Fruit fly (Drosophila melanogaster) whole organism, wandering third instar larva: ENCODE data around the gene cav.
A peak's percentile ranks its signal among the peaks of the same experiment; 100 is the strongest.

Source experiments
- Abd-B ChIP-seq: fragments of >200 bp; optimal IDR thresholded peaks from 2 replicates; lab custom pipeline; 2017; ENCODE audit warnings: missing biosample characterization, missing genetic modification characterization
- CG32264 ChIP-seq: fragments of 200-800 bp; sonication (Bioruptor generic); optimal IDR thresholded peaks from 2 replicates; lab custom pipeline; 2016; ENCODE audit warnings: missing biosample characterization, missing genetic modification characterization
- CG9705 ChIP-seq: fragments of 200-800 bp; sonication (Bioruptor generic); optimal IDR thresholded peaks from 2 replicates; lab custom pipeline; 2018; ENCODE audit warnings: missing biosample characterization, mild to moderate bottlenecking, missing genetic modification characterization
- CrebA ChIP-seq: fragments of 200-800 bp; sonication (Bioruptor generic); optimal IDR thresholded peaks from 2 replicates; lab custom pipeline; 2016; ENCODE audit warnings: missing biosample characterization, mild to moderate bottlenecking, missing genetic modification characterization, borderline replicate concordance
- Dfd ChIP-seq: fragments of >200 bp; optimal IDR thresholded peaks from 2 replicates; lab custom pipeline; 2017; ENCODE audit warnings: missing biosample characterization, missing genetic modification characterization
- Dif ChIP-seq: fragments of 200-275, 200-300 bp; sonication (Bioruptor generic); optimal IDR thresholded peaks from 2 replicates; lab custom pipeline; 2018; ENCODE audit warnings: missing biosample characterization, missing genetic modification characterization; ENCODE audit not compliant: partially characterized antibody
- GATAd ChIP-seq: sonication (Bioruptor generic); optimal IDR thresholded peaks from 2 replicates; lab custom pipeline; 2016; ENCODE audit warnings: missing biosample characterization, missing genetic modification characterization
- Hnf4 ChIP-seq: fragments of 200-800 bp; sonication (Bioruptor generic); optimal IDR thresholded peaks from 2 replicates; lab custom pipeline; 2016; ENCODE audit warnings: missing biosample characterization, mild to moderate bottlenecking, missing genetic modification characterization
- Hr78 ChIP-seq: fragments of >200 bp; optimal IDR thresholded peaks from 2 replicates; lab custom pipeline; 2017; ENCODE audit warnings: missing biosample characterization, missing genetic modification characterization
- Hr83 ChIP-seq: fragments of 200-300 bp; sonication (Bioruptor generic); optimal IDR thresholded peaks from 2 replicates; lab custom pipeline; 2016; ENCODE audit warnings: missing biosample characterization, mild to moderate bottlenecking, missing genetic modification characterization, moderate library complexity; ENCODE audit not compliant: poor library complexity, severe bottlenecking
- Jra ChIP-seq: sonication (Bioruptor generic); optimal IDR thresholded peaks from 2 replicates; lab custom pipeline; 2016; ENCODE audit warnings: missing biosample characterization, missing genetic modification characterization
- Mio ChIP-seq: sonication (Bioruptor generic); optimal IDR thresholded peaks from 2 replicates; lab custom pipeline; 2016; ENCODE audit warnings: missing biosample characterization, missing genetic modification characterization
- Myc ChIP-seq: fragments of >200 bp; optimal IDR thresholded peaks from 2 replicates; lab custom pipeline; 2017
- N ChIP-seq: fragments of >200 bp; optimal IDR thresholded peaks from 2 replicates; lab custom pipeline; 2018; ENCODE audit warnings: missing biosample characterization, missing external identifiers, missing genetic modification characterization
- OdsH ChIP-seq: fragments of 200-800 bp; sonication (Bioruptor generic); optimal IDR thresholded peaks from 2 replicates; lab custom pipeline; 2016; ENCODE audit warnings: missing biosample characterization, mild to moderate bottlenecking, missing genetic modification characterization
- Rel ChIP-seq, 2 experiments: fragments of 200-800 bp; sonication (Bioruptor generic) in 1 of 2; optimal IDR thresholded peaks; 2 replicates in 1 of 2; 3 replicates in 1 of 2; lab custom pipeline; 2016 to 2019; ENCODE audit warnings: mild to moderate bottlenecking in 2 of 2, missing biosample characterization in 2 of 2, missing genetic modification characterization in 2 of 2, moderate library complexity in 1 of 2
- Sp1 ChIP-seq: fragments of 200-800 bp; sonication (Bioruptor generic); optimal IDR thresholded peaks from 3 replicates; lab custom pipeline; 2019; ENCODE audit warnings: missing biosample characterization, mild to moderate bottlenecking, missing genetic modification characterization, moderate library complexity
- Vsx2 ChIP-seq: fragments of 200-300, 225-300 bp; sonication (Bioruptor generic); optimal IDR thresholded peaks from 2 replicates; lab custom pipeline; 2018; ENCODE audit warnings: missing biosample characterization, missing genetic modification characterization; ENCODE audit not compliant: partially characterized antibody
- br ChIP-seq: fragments of 200-800 bp; sonication (Bioruptor generic); optimal IDR thresholded peaks from 2 replicates; lab custom pipeline; 2016; ENCODE audit warnings: missing biosample characterization, missing genetic modification characterization
- brk ChIP-seq: fragments of 200-800 bp; sonication (Bioruptor generic); optimal IDR thresholded peaks from 2 replicates; lab custom pipeline; 2016; ENCODE audit warnings: missing biosample characterization, mild to moderate bottlenecking, missing genetic modification characterization
- dmrt93B ChIP-seq: fragments of 200-800 bp; sonication (Bioruptor generic); optimal IDR thresholded peaks from 2 replicates; lab custom pipeline; 2018; ENCODE audit warnings: missing biosample characterization, mild to moderate bottlenecking, missing genetic modification characterization
- dsf ChIP-seq: sonication (Bioruptor generic); optimal IDR thresholded peaks from 2 replicates; lab custom pipeline; 2016; ENCODE audit warnings: missing biosample characterization, missing genetic modification characterization, borderline replicate concordance
- ey ChIP-seq: fragments of 200-800 bp; sonication (Bioruptor generic); optimal IDR thresholded peaks from 2 replicates; lab custom pipeline; 2016; ENCODE audit warnings: missing biosample characterization, missing genetic modification characterization
- foxo ChIP-seq, 2 experiments: fragments of 200-800 bp; sonication (Bioruptor generic); optimal IDR thresholded peaks; 2 replicates in 1 of 2; 3 replicates in 1 of 2; lab custom pipeline; 2016 to 2017; ENCODE audit warnings: missing biosample characterization in 2 of 2, missing genetic modification characterization in 2 of 2
- fru ChIP-seq: fragments of 200-800 bp; sonication (Bioruptor generic); optimal IDR thresholded peaks from 3 replicates; lab custom pipeline; 2016; ENCODE audit warnings: missing biosample characterization, mild to moderate bottlenecking, missing genetic modification characterization
- h ChIP-seq: fragments of 200-800 bp; sonication (Bioruptor generic); optimal IDR thresholded peaks from 3 replicates; lab custom pipeline; 2016; ENCODE audit warnings: missing biosample characterization, mild to moderate bottlenecking, missing genetic modification characterization
- jim ChIP-seq: fragments of 175-275, 200-325 bp; sonication (Bioruptor generic); optimal IDR thresholded peaks from 2 replicates; lab custom pipeline; 2016; ENCODE audit warnings: missing biosample characterization, mild to moderate bottlenecking, missing genetic modification characterization
- lola ChIP-seq: fragments of >200 bp; optimal IDR thresholded peaks from 2 replicates; lab custom pipeline; 2017; ENCODE audit warnings: missing biosample characterization, missing genetic modification characterization
- pan ChIP-seq: fragments of >200 bp; optimal IDR thresholded peaks from 2 replicates; lab custom pipeline; 2017
- psq ChIP-seq: fragments of 200-800 bp; sonication (Bioruptor generic); optimal IDR thresholded peaks from 3 replicates; lab custom pipeline; 2017; ENCODE audit warnings: missing biosample characterization, mild to moderate bottlenecking, missing genetic modification characterization, moderate library complexity
- rgr ChIP-seq: fragments of 200-800 bp; sonication (Bioruptor generic); optimal IDR thresholded peaks from 3 replicates; lab custom pipeline; 2016; ENCODE audit warnings: missing biosample characterization, mild to moderate bottlenecking, missing genetic modification characterization
- sage ChIP-seq: fragments of 200-800 bp; sonication (Bioruptor generic); optimal IDR thresholded peaks from 2 replicates; lab custom pipeline; 2016; ENCODE audit warnings: missing biosample characterization, mild to moderate bottlenecking, missing genetic modification characterization
- sv ChIP-seq: fragments of 200-800 bp; sonication (Bioruptor generic); optimal IDR thresholded peaks from 3 replicates; lab custom pipeline; 2016; ENCODE audit warnings: missing biosample characterization, missing genetic modification characterization
- tai ChIP-seq: sonication (Bioruptor generic); optimal IDR thresholded peaks from 2 replicates; lab custom pipeline; 2016; ENCODE audit warnings: missing biosample characterization, missing genetic modification characterization
- usp ChIP-seq: fragments of >200 bp; optimal IDR thresholded peaks from 2 replicates; lab custom pipeline; 2017; ENCODE audit warnings: missing biosample characterization, missing genetic modification characterization
- woc ChIP-seq: sonication (Bioruptor generic); optimal IDR thresholded peaks from 2 replicates; lab custom pipeline; 2016; ENCODE audit warnings: missing biosample characterization, mild to moderate bottlenecking, missing genetic modification characterization

The cav gene

dm6 chr3R:24226744-24227143 is 5.8 kb downstream of the cav start, which contains the start of the genes Spps and CG13609:
Gene Spps, minus strand, starts transcription at chr3R:24226934.
Gene CG13609, plus strand, starts transcription at chr3R:24227023.
- TF ChIP-seq Rel (GFP tag; optimal IDR thresholded peaks at IDR 0.05; lab: Kevin White, UChicago): no peak
- TF ChIP-seq Rel (tag; optimal IDR thresholded peaks at IDR 0.05; lab: Kevin White, UChicago): peak; percentile 27
- TF ChIP-seq Mio (GFP tag; lab: Kevin White, UChicago): no peak
- peak; percentile 36 for TF ChIP-seq Sp1 (GFP tag; lab: Kevin White, UChicago)
- no peak for TF ChIP-seq Hr83 (GFP tag; lab: Kevin White, UChicago)
- no peak for TF ChIP-seq N (GFP tag; lab: Kevin White, UChicago)
- no peak for TF ChIP-seq Dif (GFP tag; lab: Kevin White, UChicago)
- no peak for TF ChIP-seq jim (GFP tag; lab: Kevin White, UChicago)
- TF ChIP-seq GATAd (GFP tag; lab: Kevin White, UChicago): no peak
- TF ChIP-seq fru (GFP tag; lab: Kevin White, UChicago): no peak
- no peak for TF ChIP-seq Hnf4 (GFP tag; lab: Kevin White, UChicago)
- no peak for TF ChIP-seq Vsx2 (GFP tag; lab: Kevin White, UChicago)
- no peak for TF ChIP-seq ey
- no peak for TF ChIP-seq br (GFP tag; lab: Kevin White, UChicago)
- no peak for TF ChIP-seq CG32264 (GFP tag; lab: Kevin White, UChicago)
- TF ChIP-seq brk (GFP tag; lab: Kevin White, UChicago): no peak
- no peak for TF ChIP-seq lola (GFP tag; lab: Kevin White, UChicago)
- TF ChIP-seq Hr78 (GFP tag; lab: Kevin White, UChicago): no peak
- TF ChIP-seq sv (GFP tag; lab: Kevin White, UChicago): no peak
- no peak for TF ChIP-seq woc (GFP tag; lab: Kevin White, UChicago)
- no peak for TF ChIP-seq pan (lab: Kevin White, UChicago)
- no peak for TF ChIP-seq CG9705 (GFP tag; lab: Kevin White, UChicago)
- TF ChIP-seq h (GFP tag; lab: Kevin White, UChicago): no peak
- no peak for TF ChIP-seq CrebA (GFP tag; lab: Kevin White, UChicago)
- no peak for TF ChIP-seq dsf (GFP tag; lab: Kevin White, UChicago)
- TF ChIP-seq usp: no peak
- TF ChIP-seq psq (GFP tag; lab: Kevin White, UChicago): peak; percentile 11
- no peak for TF ChIP-seq sage (GFP tag; lab: Kevin White, UChicago)
- no peak for TF ChIP-seq dmrt93B
- TF ChIP-seq tai: no peak
- TF ChIP-seq foxo (GFP tag; optimal IDR thresholded peaks at IDR 0.05; lab: Kevin White, UChicago): peak in 1 of 2 experiments; percentile 10
- no peak for TF ChIP-seq Jra (GFP tag; lab: Kevin White, UChicago)
- TF ChIP-seq Abd-B (GFP tag; lab: Kevin White, UChicago): no peak
- TF ChIP-seq Dfd: no peak
- TF ChIP-seq OdsH (GFP tag; lab: Kevin White, UChicago): no peak
- TF ChIP-seq rgr: no peak
- TF ChIP-seq Myc (lab: Kevin White, UChicago): peak; percentile 6

DNA sequence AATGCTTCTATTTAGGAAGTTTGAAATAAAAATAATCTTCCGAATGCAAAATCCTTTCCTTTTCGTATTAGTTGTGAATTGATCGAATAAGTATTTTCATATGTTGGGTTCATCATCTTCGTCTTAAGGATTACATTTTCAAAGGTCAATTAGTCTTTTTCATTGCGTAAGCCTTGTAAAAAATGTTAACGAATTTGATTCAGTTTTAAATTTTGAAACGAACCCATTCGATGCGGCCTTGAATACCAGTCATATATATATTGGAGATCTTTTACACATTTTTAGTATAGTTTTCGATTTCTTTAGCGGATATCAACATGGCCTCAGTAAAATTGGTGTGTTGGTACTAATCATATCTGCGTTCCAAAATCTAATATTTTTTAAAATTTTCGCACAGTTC is 7.8 kb downstream of the cav start, which contains the start of gene Acp95EF:
Acp95EF (plus strand) TSS at position 301 of the 400 bp plus-strand sequence.
- TF ChIP-seq br (GFP tag; lab: Kevin White, UChicago) (no peak), CG32264 (GFP tag; lab: Kevin White, UChicago) (no peak), Jra (GFP tag; lab: Kevin White, UChicago) (no peak), GATAd (GFP tag; lab: Kevin White, UChicago) (no peak), sage (GFP tag; lab: Kevin White, UChicago) (no peak)

DNA sequence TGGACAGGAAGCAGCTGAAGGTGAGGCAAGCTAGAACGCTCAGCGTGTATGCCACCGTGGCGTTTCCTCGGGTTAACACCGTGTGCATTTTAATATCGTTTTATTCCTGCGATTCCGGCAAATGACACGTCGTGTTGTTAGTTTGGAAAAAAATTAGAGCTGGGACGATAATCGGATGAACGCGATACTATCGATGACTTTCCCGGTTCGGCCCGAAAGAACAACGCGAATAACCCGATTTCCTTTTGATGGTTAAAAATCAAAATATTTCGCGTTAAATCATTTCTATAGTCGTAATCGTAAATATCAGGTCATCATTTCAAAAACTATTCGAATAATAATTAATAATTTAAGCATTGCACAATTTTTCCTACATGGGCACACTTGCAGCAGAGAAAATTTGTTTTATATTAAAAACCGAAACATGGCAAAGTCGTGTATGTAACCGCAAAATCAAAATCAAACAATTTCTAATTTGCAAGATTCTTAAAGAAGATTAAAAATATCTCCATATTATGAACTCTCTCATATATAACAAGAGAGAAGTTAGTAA is 9.0 kb downstream of the cav start, which contains the start of gene Spase22-23:
Spase22-23 (minus strand) TSS at position 166 of the 553 bp plus-strand sequence.
- TF ChIP-seq sage (GFP tag; lab: Kevin White, UChicago): peak; percentile 27
- no peak for TF ChIP-seq woc (GFP tag; lab: Kevin White, UChicago)
- peak; percentile 44 for TF ChIP-seq dsf (GFP tag; lab: Kevin White, UChicago)
- TF ChIP-seq, all 38 proteins: peak for 2
